Fruit fly (Drosophila melanogaster) whole organism, prepupa: ENCODE measurements around the gene CG17648.

Experiments
- CG10631 ChIP-seq: fragments of 200-800 bp; sonication (Bioruptor generic); optimal IDR thresholded peaks from 2 replicates; lab custom pipeline; 2016; ENCODE audit warnings: missing biosample characterization, missing genetic modification characterization
- CG10669 ChIP-seq: fragments of 200-800 bp; sonication (Bioruptor generic); optimal IDR thresholded peaks from 3 replicates; lab custom pipeline; 2018; ENCODE audit warnings: missing biosample characterization, mild to moderate bottlenecking, missing genetic modification characterization, moderate library complexity
- CG11294 ChIP-seq: fragments of 200-800 bp; sonication (Bioruptor generic); IDR thresholded peaks from 2 replicates; pipeline ENCODE4 v1.3.6; 2022; ENCODE audit warnings: missing biosample characterization, missing genetic modification characterization
- CG11762 ChIP-seq: fragments of 200-800 bp; sonication (Bioruptor generic); optimal IDR thresholded peaks from 3 replicates; lab custom pipeline; 2016; ENCODE audit warnings: missing biosample characterization, missing genetic modification characterization; ENCODE audit not compliant: insufficient read depth
- CG11902 ChIP-seq: fragments of 200-800 bp; sonication (Bioruptor generic); optimal IDR thresholded peaks from 3 replicates; lab custom pipeline; 2016; ENCODE audit warnings: missing biosample characterization, missing genetic modification characterization
- CG15336 ChIP-seq: fragments of 200-800 bp; sonication (Bioruptor generic); IDR thresholded peaks from 2 replicates; pipeline ENCODE4 v1.3.6; 2022; ENCODE audit warnings: missing biosample characterization, missing genetic modification characterization
- CG1621 ChIP-seq: fragments of 200-800 bp; sonication (Bioruptor generic); optimal IDR thresholded peaks from 3 replicates; lab custom pipeline; 2018; ENCODE audit warnings: missing biosample characterization, mild to moderate bottlenecking, missing genetic modification characterization
- CG16779 ChIP-seq: fragments of 200-800 bp; sonication (Bioruptor generic); optimal IDR thresholded peaks from 3 replicates; lab custom pipeline; 2017; ENCODE audit warnings: missing biosample characterization, mild to moderate bottlenecking, missing genetic modification characterization
- CG3032 ChIP-seq: fragments of 200-800 bp; optimal IDR thresholded peaks from 2 replicates; lab custom pipeline; 2019; ENCODE audit warnings: missing biosample characterization, mild to moderate bottlenecking, missing genetic modification characterization, moderate library complexity
- CG32006 ChIP-seq: fragments of 200-800 bp; sonication (Bioruptor generic); optimal IDR thresholded peaks from 3 replicates; lab custom pipeline; 2017; ENCODE audit warnings: missing biosample characterization, mild to moderate bottlenecking, missing genetic modification characterization
- CG34406 ChIP-seq: fragments of 200-800 bp; sonication (Bioruptor generic); optimal IDR thresholded peaks from 3 replicates; lab custom pipeline; 2016; ENCODE audit warnings: missing biosample characterization, missing genetic modification characterization
- CG3919 ChIP-seq: fragments of 200-800 bp; sonication (Bioruptor generic); optimal IDR thresholded peaks from 3 replicates; lab custom pipeline; 2016; ENCODE audit warnings: missing biosample characterization, missing genetic modification characterization
- CG6163 ChIP-seq: fragments of 200-800 bp; sonication (Bioruptor generic); IDR thresholded peaks from 3 replicates; pipeline ENCODE4 v1.3.6; 2022; ENCODE audit warnings: missing biosample characterization, missing genetic modification characterization
- CG6276 ChIP-seq: fragments of 200-800 bp; sonication (Bioruptor generic); optimal IDR thresholded peaks from 2 replicates; lab custom pipeline; 2017; ENCODE audit warnings: missing biosample characterization, mild to moderate bottlenecking, missing genetic modification characterization
- CG6792 ChIP-seq: fragments of 200-800 bp; sonication (Bioruptor generic); optimal IDR thresholded peaks from 3 replicates; lab custom pipeline; 2016; ENCODE audit warnings: missing biosample characterization, missing genetic modification characterization
- CG6854 ChIP-seq: fragments of 200-800 bp; sonication (Bioruptor generic); optimal IDR thresholded peaks from 2 replicates; lab custom pipeline; 2017; ENCODE audit warnings: missing biosample characterization, mild to moderate bottlenecking, missing genetic modification characterization
- CG8119 ChIP-seq: fragments of 200-800 bp; sonication (Bioruptor generic); IDR thresholded peaks from 3 replicates; pipeline ENCODE4 v1.3.6; 2022; ENCODE audit warnings: missing biosample characterization, missing genetic modification characterization
- CG9139 ChIP-seq: fragments of 200-800 bp; sonication (Bioruptor generic); optimal IDR thresholded peaks from 3 replicates; lab custom pipeline; 2017; ENCODE audit warnings: missing biosample characterization, mild to moderate bottlenecking, missing genetic modification characterization
- Eip75B ChIP-seq: fragments of 200-800 bp; sonication (Bioruptor generic); optimal IDR thresholded peaks from 3 replicates; lab custom pipeline; 2016; ENCODE audit warnings: missing biosample characterization, missing genetic modification characterization
- Eip78C ChIP-seq: fragments of 200-800 bp; sonication (Bioruptor generic); peaks from one replicate; lab custom pipeline; 2016; ENCODE audit warnings: missing biosample characterization, missing genetic modification characterization
- Hr39 ChIP-seq: fragments of 200-800 bp; sonication (Bioruptor generic); optimal IDR thresholded peaks from 2 replicates; lab custom pipeline; 2016; ENCODE audit warnings: missing biosample characterization, missing genetic modification characterization
- Hr4 ChIP-seq: fragments of 200-800 bp; sonication (Bioruptor generic); optimal IDR thresholded peaks from 3 replicates; lab custom pipeline; 2016; ENCODE audit warnings: missing biosample characterization, missing genetic modification characterization
- Lpt ChIP-seq: fragments of 200-800 bp; sonication (Bioruptor generic); optimal IDR thresholded peaks from 3 replicates; lab custom pipeline; 2016; ENCODE audit warnings: missing biosample characterization, missing genetic modification characterization
- Met ChIP-seq: fragments of 200-800 bp; sonication (Bioruptor generic); optimal IDR thresholded peaks from 3 replicates; lab custom pipeline; 2016; ENCODE audit warnings: missing biosample characterization, missing genetic modification characterization
- Sox14 ChIP-seq: fragments of 200-800 bp; sonication (Bioruptor generic); optimal IDR thresholded peaks from 3 replicates; lab custom pipeline; 2016; ENCODE audit warnings: missing biosample characterization, missing genetic modification characterization
- achi ChIP-seq: fragments of 200-800 bp; sonication (Bioruptor generic); optimal IDR thresholded peaks from 3 replicates; lab custom pipeline; 2016; ENCODE audit warnings: missing biosample characterization, missing genetic modification characterization
- acj6 ChIP-seq: fragments of 200-800 bp; sonication (Bioruptor generic); optimal IDR thresholded peaks from 3 replicates; lab custom pipeline; 2016; ENCODE audit warnings: missing biosample characterization, missing genetic modification characterization
- dac ChIP-seq: fragments of 200-800 bp; sonication (Bioruptor generic); optimal IDR thresholded peaks from 2 replicates; lab custom pipeline; 2017; ENCODE audit warnings: missing biosample characterization, mild to moderate bottlenecking, missing genetic modification characterization
- dsx ChIP-seq: fragments of 200-800 bp; optimal IDR thresholded peaks from 3 replicates; lab custom pipeline; 2019; ENCODE audit warnings: missing biosample characterization, mild to moderate bottlenecking, missing genetic modification characterization, moderate library complexity; ENCODE audit not compliant: poor library complexity, severe bottlenecking
- eg ChIP-seq: fragments of 200-800 bp; sonication (Bioruptor generic); IDR thresholded peaks from 3 replicates; pipeline ENCODE4 v1.3.6; 2022; ENCODE audit warnings: missing biosample characterization, missing genetic modification characterization
- esn ChIP-seq: fragments of 200-800 bp; sonication (Bioruptor generic); optimal IDR thresholded peaks from 2 replicates; lab custom pipeline; 2016; ENCODE audit warnings: missing biosample characterization, mild to moderate bottlenecking, missing genetic modification characterization, moderate library complexity
- fd59A ChIP-seq: fragments of 200-800 bp; sonication (Bioruptor generic); optimal IDR thresholded peaks from 2 replicates; lab custom pipeline; 2017; ENCODE audit warnings: missing biosample characterization, mild to moderate bottlenecking, missing genetic modification characterization, missing genetic modification reagents
- fd85E ChIP-seq: fragments of 200-800 bp; sonication (Bioruptor generic); optimal IDR thresholded peaks from 3 replicates; lab custom pipeline; 2016; ENCODE audit warnings: missing biosample characterization, missing genetic modification characterization
- fkh ChIP-seq: fragments of 200-800 bp; sonication (Bioruptor generic); optimal IDR thresholded peaks from 3 replicates; lab custom pipeline; 2017; ENCODE audit warnings: missing biosample characterization, mild to moderate bottlenecking, missing genetic modification characterization, moderate library complexity
- ss ChIP-seq, 2 experiments: fragments of 200-800 bp; sonication (Bioruptor generic); optimal IDR thresholded peaks; 2 replicates in 1 of 2; 3 replicates in 1 of 2; lab custom pipeline; 2017 to 2018; ENCODE audit warnings: mild to moderate bottlenecking in 2 of 2, missing biosample characterization in 2 of 2, missing genetic modification characterization in 2 of 2, moderate library complexity in 1 of 2
- svp ChIP-seq: fragments of 200-800 bp; sonication (Bioruptor generic); peaks from one replicate; lab custom pipeline; 2016; ENCODE audit warnings: missing biosample characterization, missing genetic modification characterization
- vri ChIP-seq: fragments of 200-800 bp; sonication (Bioruptor generic); optimal IDR thresholded peaks from 3 replicates; lab custom pipeline; 2016; ENCODE audit warnings: missing biosample characterization, mild to moderate bottlenecking, missing genetic modification characterization

The CG17648 gene

dm6 chr2L:1729607-1730011, 22.5 kb upstream of the CG17648 start, which contains the start of the genes Eno and CG31937 (continued):
- TF ChIP-seq Eip75B (peak; percentile 43), CG34406 (GFP tag; lab: Kevin White, UChicago) (peak; percentile 19), CG15336 (GFP tag; lab: Robert Waterston, UW) (peak; percentile 61), svp (GFP tag; lab: Kevin White, UChicago) (peak; percentile 85), CG3919 (peak; percentile 51), CG8119 (GFP tag; lab: Robert Waterston, UW) (peak; percentile 67), ss (GFP tag; optimal IDR thresholded peaks at IDR 0.05; lab: Kevin White, UChicago) (peak in 1 of 2 experiments; percentile 30), CG32006 (GFP tag; lab: Kevin White, UChicago) (peak; percentile 74), CG1621 (tag; lab: Kevin White, UChicago) (peak; percentile 41), CG6276 (peak; percentile 56), CG10631 (GFP tag; lab: Kevin White, UChicago) (peak; percentile 54), CG6854 (GFP tag; lab: Kevin White, UChicago) (peak; percentile 21), CG3032 (tag; lab: Kevin White, UChicago) (peak; percentile 54), Hr4 (peak; percentile 77), CG6792 (GFP tag; lab: Kevin White, UChicago) (peak; percentile 9), dsx (GFP tag; lab: Kevin White, UChicago) (peak; percentile 15), vri (GFP tag; lab: Kevin White, UChicago) (peak; percentile 55), fd59A (no peak), CG11762 (peak; percentile 34), achi (peak; percentile 47), acj6 (GFP tag; lab: Kevin White, UChicago) (peak; percentile 44), Lpt (peak; percentile 28), dac (GFP tag; lab: Kevin White, UChicago) (peak; percentile 73), CG9139 (GFP tag; lab: Kevin White, UChicago) (peak; percentile 14)
- TF ChIP-seq, all 60 proteins: peak for 49

dm6 chr2L:1730914-1731313, 21.2 kb upstream of the CG17648 start:
- TF ChIP-seq fkh (GFP tag; lab: Kevin White, UChicago) (peak; percentile 17), Eip75B (no peak), CG11294 (GFP tag; lab: Robert Waterston, UW) (no peak), Eip78C (peak; percentile 57), Met (GFP tag; lab: Kevin White, UChicago) (no peak), fd85E (GFP tag; lab: Kevin White, UChicago) (no peak), svp (GFP tag; lab: Kevin White, UChicago) (peak; percentile 29), vri (GFP tag; lab: Kevin White, UChicago) (peak; percentile 38)

- TF ChIP-seq Eip75B, result no peak
- TF ChIP-seq esn (GFP tag; lab: Kevin White, UChicago), result peak; percentile 40
- no peak for TF ChIP-seq CG16779 (tag; lab: Kevin White, UChicago)
- TF ChIP-seq Sox14 (GFP tag; lab: Kevin White, UChicago), result peak; percentile 2
- TF ChIP-seq vri (GFP tag; lab: Kevin White, UChicago), result peak; percentile 15
- no peak for TF ChIP-seq CG3032 (tag; lab: Kevin White, UChicago)
- TF ChIP-seq Eip78C, result peak; percentile 61
- peak; percentile 1 for TF ChIP-seq CG6854 (GFP tag; lab: Kevin White, UChicago)
- TF ChIP-seq CG6276, result no peak
- no peak for TF ChIP-seq svp (GFP tag; lab: Kevin White, UChicago)
- no peak for TF ChIP-seq eg (GFP tag; lab: Robert Waterston, UW)
- no peak for TF ChIP-seq CG1621 (tag; lab: Kevin White, UChicago)
- no peak for TF ChIP-seq CG10669 (GFP tag; lab: Kevin White, UChicago)
- peak; percentile 45; the same call in 2 of the 3 replicates for TF ChIP-seq CG6163
- TF ChIP-seq CG3919, result no peak
- TF ChIP-seq Hr39 (GFP tag; lab: Kevin White, UChicago), result no peak
- peak; percentile 66 for TF ChIP-seq fkh (GFP tag; lab: Kevin White, UChicago)
- TF ChIP-seq CG11902 (GFP tag; lab: Kevin White, UChicago), result no peak
- TF ChIP-seq ss (GFP tag; optimal IDR thresholded peaks at IDR 0.05; lab: Kevin White, UChicago), result peak in 1 of 2 experiments; percentile 8
These were observed 19.9 kb upstream of the CG17648 start, which contains the start of the genes CG17652 and CG17646 for dm6 chr2L:1732189-1732588. Gene CG17652 (minus strand): TSS chr2L:1732356. Gene CG17646 (plus strand): TSS chr2L:1732524.
